Fruit fly (Drosophila melanogaster) whole organism, prepupa: ENCODE measurements around the gene sturkopf.

Source experiments
- CG10631 ChIP-seq: fragments of 200-800 bp; sonication (Bioruptor generic); optimal IDR thresholded peaks from 2 replicates; lab custom pipeline; 2016; ENCODE audit warnings: missing biosample characterization, missing genetic modification characterization
- CG10669 ChIP-seq: fragments of 200-800 bp; sonication (Bioruptor generic); optimal IDR thresholded peaks from 3 replicates; lab custom pipeline; 2018; ENCODE audit warnings: missing biosample characterization, mild to moderate bottlenecking, missing genetic modification characterization, moderate library complexity
- CG11294 ChIP-seq: fragments of 200-800 bp; sonication (Bioruptor generic); IDR thresholded peaks from 2 replicates; pipeline ENCODE4 v1.3.6; 2022; ENCODE audit warnings: missing biosample characterization, missing genetic modification characterization
- CG11762 ChIP-seq: fragments of 200-800 bp; sonication (Bioruptor generic); optimal IDR thresholded peaks from 3 replicates; lab custom pipeline; 2016; ENCODE audit warnings: missing biosample characterization, missing genetic modification characterization; ENCODE audit not compliant: insufficient read depth
- CG11902 ChIP-seq: fragments of 200-800 bp; sonication (Bioruptor generic); optimal IDR thresholded peaks from 3 replicates; lab custom pipeline; 2016; ENCODE audit warnings: missing biosample characterization, missing genetic modification characterization
- CG15336 ChIP-seq: fragments of 200-800 bp; sonication (Bioruptor generic); IDR thresholded peaks from 2 replicates; pipeline ENCODE4 v1.3.6; 2022; ENCODE audit warnings: missing biosample characterization, missing genetic modification characterization
- CG1621 ChIP-seq: fragments of 200-800 bp; sonication (Bioruptor generic); optimal IDR thresholded peaks from 3 replicates; lab custom pipeline; 2018; ENCODE audit warnings: missing biosample characterization, mild to moderate bottlenecking, missing genetic modification characterization
- CG16779 ChIP-seq: fragments of 200-800 bp; sonication (Bioruptor generic); optimal IDR thresholded peaks from 3 replicates; lab custom pipeline; 2017; ENCODE audit warnings: missing biosample characterization, mild to moderate bottlenecking, missing genetic modification characterization
- CG3032 ChIP-seq: fragments of 200-800 bp; optimal IDR thresholded peaks from 2 replicates; lab custom pipeline; 2019; ENCODE audit warnings: missing biosample characterization, mild to moderate bottlenecking, missing genetic modification characterization, moderate library complexity
- CG31627 ChIP-seq: fragments of 200-800 bp; sonication (Bioruptor generic); optimal IDR thresholded peaks from 3 replicates; lab custom pipeline; 2016; ENCODE audit warnings: missing biosample characterization, missing genetic modification characterization
- CG32006 ChIP-seq: fragments of 200-800 bp; sonication (Bioruptor generic); optimal IDR thresholded peaks from 3 replicates; lab custom pipeline; 2017; ENCODE audit warnings: missing biosample characterization, mild to moderate bottlenecking, missing genetic modification characterization
- CG34406 ChIP-seq: fragments of 200-800 bp; sonication (Bioruptor generic); optimal IDR thresholded peaks from 3 replicates; lab custom pipeline; 2016; ENCODE audit warnings: missing biosample characterization, missing genetic modification characterization
- CG3919 ChIP-seq: fragments of 200-800 bp; sonication (Bioruptor generic); optimal IDR thresholded peaks from 3 replicates; lab custom pipeline; 2016; ENCODE audit warnings: missing biosample characterization, missing genetic modification characterization
- CG4318 ChIP-seq: fragments of 200-800 bp; sonication (Bioruptor generic); optimal IDR thresholded peaks from 3 replicates; lab custom pipeline; 2017; ENCODE audit warnings: missing biosample characterization, mild to moderate bottlenecking, missing genetic modification characterization
- CG6163 ChIP-seq: fragments of 200-800 bp; sonication (Bioruptor generic); IDR thresholded peaks from 3 replicates; pipeline ENCODE4 v1.3.6; 2022; ENCODE audit warnings: missing biosample characterization, missing genetic modification characterization
- CG6792 ChIP-seq: fragments of 200-800 bp; sonication (Bioruptor generic); optimal IDR thresholded peaks from 3 replicates; lab custom pipeline; 2016; ENCODE audit warnings: missing biosample characterization, missing genetic modification characterization
- CG6808 ChIP-seq: fragments of 200-800 bp; sonication (Bioruptor generic); optimal IDR thresholded peaks from 3 replicates; lab custom pipeline; 2017; ENCODE audit warnings: missing biosample characterization, missing genetic modification characterization, mild to moderate bottlenecking, moderate library complexity, missing genetic modification reagents
- CG7368 ChIP-seq: fragments of 200-800 bp; sonication (Bioruptor generic); optimal IDR thresholded peaks from 3 replicates; lab custom pipeline; 2016; ENCODE audit warnings: missing biosample characterization, missing genetic modification characterization
- CG8119 ChIP-seq: fragments of 200-800 bp; sonication (Bioruptor generic); IDR thresholded peaks from 3 replicates; pipeline ENCODE4 v1.3.6; 2022; ENCODE audit warnings: missing biosample characterization, missing genetic modification characterization
- CG8319 ChIP-seq: fragments of 200-800 bp; sonication (Bioruptor generic); optimal IDR thresholded peaks from 3 replicates; lab custom pipeline; 2016; ENCODE audit warnings: missing biosample characterization, missing genetic modification characterization
- CG9139 ChIP-seq: fragments of 200-800 bp; sonication (Bioruptor generic); optimal IDR thresholded peaks from 3 replicates; lab custom pipeline; 2017; ENCODE audit warnings: missing biosample characterization, mild to moderate bottlenecking, missing genetic modification characterization
- Eip78C ChIP-seq: fragments of 200-800 bp; sonication (Bioruptor generic); peaks from one replicate; lab custom pipeline; 2016; ENCODE audit warnings: missing biosample characterization, missing genetic modification characterization
- Eip93F ChIP-seq: fragments of 200-800 bp; sonication (Bioruptor generic); optimal IDR thresholded peaks from 2 replicates; lab custom pipeline; 2016; ENCODE audit warnings: missing biosample characterization, mild to moderate bottlenecking, missing genetic modification characterization
- Ets21C ChIP-seq: fragments of 200-800 bp; sonication (Bioruptor generic); optimal IDR thresholded peaks from 3 replicates; lab custom pipeline; 2016; ENCODE audit warnings: missing biosample characterization, missing genetic modification characterization
- Ets96B ChIP-seq: fragments of 200-800 bp; optimal IDR thresholded peaks from 2 replicates; lab custom pipeline; 2019; ENCODE audit warnings: missing biosample characterization, mild to moderate bottlenecking, missing genetic modification characterization, moderate library complexity
- Gug ChIP-seq: fragments of 200-800 bp; sonication (Bioruptor generic); IDR thresholded peaks from 2 replicates; pipeline ENCODE4 v1.3.6; 2022; ENCODE audit warnings: missing biosample characterization, missing genetic modification characterization
- Hr39 ChIP-seq: fragments of 200-800 bp; sonication (Bioruptor generic); optimal IDR thresholded peaks from 2 replicates; lab custom pipeline; 2016; ENCODE audit warnings: missing biosample characterization, missing genetic modification characterization
- Hr4 ChIP-seq: fragments of 200-800 bp; sonication (Bioruptor generic); optimal IDR thresholded peaks from 3 replicates; lab custom pipeline; 2016; ENCODE audit warnings: missing biosample characterization, missing genetic modification characterization
- Lpt ChIP-seq: fragments of 200-800 bp; sonication (Bioruptor generic); optimal IDR thresholded peaks from 3 replicates; lab custom pipeline; 2016; ENCODE audit warnings: missing biosample characterization, missing genetic modification characterization
- Met ChIP-seq: fragments of 200-800 bp; sonication (Bioruptor generic); optimal IDR thresholded peaks from 3 replicates; lab custom pipeline; 2016; ENCODE audit warnings: missing biosample characterization, missing genetic modification characterization
- Smox ChIP-seq: fragments of 200-800 bp; sonication (Bioruptor generic); optimal IDR thresholded peaks from 3 replicates; lab custom pipeline; 2016; ENCODE audit warnings: missing biosample characterization, missing genetic modification characterization
- Sox14 ChIP-seq: fragments of 200-800 bp; sonication (Bioruptor generic); optimal IDR thresholded peaks from 3 replicates; lab custom pipeline; 2016; ENCODE audit warnings: missing biosample characterization, missing genetic modification characterization
- Sox15 ChIP-seq: fragments of 200-800 bp; sonication (Bioruptor generic); optimal IDR thresholded peaks from 3 replicates; lab custom pipeline; 2016; ENCODE audit warnings: missing biosample characterization, missing genetic modification characterization
- achi ChIP-seq: fragments of 200-800 bp; sonication (Bioruptor generic); optimal IDR thresholded peaks from 3 replicates; lab custom pipeline; 2016; ENCODE audit warnings: missing biosample characterization, missing genetic modification characterization
- acj6 ChIP-seq: fragments of 200-800 bp; sonication (Bioruptor generic); optimal IDR thresholded peaks from 3 replicates; lab custom pipeline; 2016; ENCODE audit warnings: missing biosample characterization, missing genetic modification characterization
- cyc ChIP-seq: fragments of 200-800 bp; sonication (Bioruptor generic); optimal IDR thresholded peaks from 3 replicates; lab custom pipeline; 2016; ENCODE audit warnings: missing biosample characterization, missing genetic modification characterization
- dac ChIP-seq: fragments of 200-800 bp; sonication (Bioruptor generic); optimal IDR thresholded peaks from 2 replicates; lab custom pipeline; 2017; ENCODE audit warnings: missing biosample characterization, mild to moderate bottlenecking, missing genetic modification characterization
- dsx ChIP-seq: fragments of 200-800 bp; optimal IDR thresholded peaks from 3 replicates; lab custom pipeline; 2019; ENCODE audit warnings: missing biosample characterization, mild to moderate bottlenecking, missing genetic modification characterization, moderate library complexity; ENCODE audit not compliant: poor library complexity, severe bottlenecking
- eg ChIP-seq: fragments of 200-800 bp; sonication (Bioruptor generic); IDR thresholded peaks from 3 replicates; pipeline ENCODE4 v1.3.6; 2022; ENCODE audit warnings: missing biosample characterization, missing genetic modification characterization
- esn ChIP-seq: fragments of 200-800 bp; sonication (Bioruptor generic); optimal IDR thresholded peaks from 2 replicates; lab custom pipeline; 2016; ENCODE audit warnings: missing biosample characterization, mild to moderate bottlenecking, missing genetic modification characterization, moderate library complexity
- fd59A ChIP-seq: fragments of 200-800 bp; sonication (Bioruptor generic); optimal IDR thresholded peaks from 2 replicates; lab custom pipeline; 2017; ENCODE audit warnings: missing biosample characterization, mild to moderate bottlenecking, missing genetic modification characterization, missing genetic modification reagents
- fkh ChIP-seq: fragments of 200-800 bp; sonication (Bioruptor generic); optimal IDR thresholded peaks from 3 replicates; lab custom pipeline; 2017; ENCODE audit warnings: missing biosample characterization, mild to moderate bottlenecking, missing genetic modification characterization, moderate library complexity
- lz ChIP-seq: fragments of 200-800 bp; sonication (Bioruptor generic); optimal IDR thresholded peaks from 3 replicates; lab custom pipeline; 2016; ENCODE audit warnings: missing biosample characterization, missing genetic modification characterization
- salr ChIP-seq, 2 experiments: fragments of 200-800 bp; sonication (Bioruptor generic); optimal IDR thresholded peaks; 3 replicates each; lab custom pipeline; 2016 to 2018; ENCODE audit warnings: missing biosample characterization in 2 of 2, missing genetic modification characterization in 2 of 2, mild to moderate bottlenecking in 1 of 2
- ss ChIP-seq, 2 experiments: fragments of 200-800 bp; sonication (Bioruptor generic); optimal IDR thresholded peaks; 2 replicates in 1 of 2; 3 replicates in 1 of 2; lab custom pipeline; 2017 to 2018; ENCODE audit warnings: mild to moderate bottlenecking in 2 of 2, missing biosample characterization in 2 of 2, missing genetic modification characterization in 2 of 2, moderate library complexity in 1 of 2
- vri ChIP-seq: fragments of 200-800 bp; sonication (Bioruptor generic); optimal IDR thresholded peaks from 3 replicates; lab custom pipeline; 2016; ENCODE audit warnings: missing biosample characterization, mild to moderate bottlenecking, missing genetic modification characterization

Gene sturkopf

dm6 chr3L:1320230-1320930 is 7.2 kb upstream of the sturkopf start (continued):
- TF ChIP-seq CG10669 (GFP tag; lab: Kevin White, UChicago) (peak; percentile 58), CG34406 (GFP tag; lab: Kevin White, UChicago) (peak; percentile 35), CG1621 (tag; lab: Kevin White, UChicago) (peak; percentile 19), CG11902 (peak; percentile 33), Ets21C (GFP tag; lab: Kevin White, UChicago) (peak; percentile 4), Sox15 (GFP tag; lab: Kevin White, UChicago) (peak; percentile 31), CG32006 (peak; percentile 60), CG16779 (peak; percentile 10), Eip93F (GFP tag; lab: Kevin White, UChicago) (no peak), CG6792 (GFP tag; lab: Kevin White, UChicago) (peak; percentile 53), dac (GFP tag; lab: Kevin White, UChicago) (no peak), Lpt (no peak), salr (GFP tag; optimal IDR thresholded peaks at IDR 0.05; lab: Kevin White, UChicago) (peak in 1 of 2 experiments; percentile 26), Ets96B (tag; lab: Kevin White, UChicago) (peak; percentile 60), CG11294 (GFP tag; lab: Robert Waterston, UW) (no peak)

dm6 chr3L:1319097-1319725 is 6.0 kb upstream of the sturkopf start:
- TF ChIP-seq CG6163 = peak; percentile 97
- peak; percentile 97 for TF ChIP-seq Eip93F (GFP tag; lab: Kevin White, UChicago)
- peak; percentile 96 for TF ChIP-seq Hr4 (GFP tag; lab: Kevin White, UChicago)
- peak; percentile 97 for TF ChIP-seq CG32006
- TF ChIP-seq CG8319 (GFP tag; lab: Kevin White, UChicago) = peak; percentile 90
- TF ChIP-seq CG9139 (GFP tag; lab: Kevin White, UChicago) = peak; percentile 67
- TF ChIP-seq Gug = peak; percentile 91
- TF ChIP-seq lz = peak; percentile 97
- TF ChIP-seq CG6792 (GFP tag; lab: Kevin White, UChicago) = peak; percentile 95
- peak; percentile 97 for TF ChIP-seq Eip78C (GFP tag; lab: Kevin White, UChicago)
- peak; percentile 99 for TF ChIP-seq Met (GFP tag; lab: Kevin White, UChicago)
- TF ChIP-seq Sox14 (GFP tag; lab: Kevin White, UChicago) = peak; percentile 98
- TF ChIP-seq fkh = no peak
- peak; percentile 91 for TF ChIP-seq Ets96B (tag; lab: Kevin White, UChicago)
- peak; percentile 83 for TF ChIP-seq CG6808
- peak; percentile 92 for TF ChIP-seq eg (GFP tag; lab: Robert Waterston, UW)
- peak; percentile 83 for TF ChIP-seq CG10669 (GFP tag; lab: Kevin White, UChicago)
- peak; percentile 97 for TF ChIP-seq Smox (GFP tag; lab: Kevin White, UChicago)
- TF ChIP-seq ss (GFP tag; optimal IDR thresholded peaks at IDR 0.05; lab: Kevin White, UChicago) = peak; percentile 67 to 70
- TF ChIP-seq acj6 (GFP tag; lab: Kevin White, UChicago) = peak; percentile 97
- peak; percentile 98 for TF ChIP-seq Hr39
- TF ChIP-seq CG8119 (GFP tag; lab: Robert Waterston, UW) = peak; percentile 96
- peak; percentile 91 for TF ChIP-seq CG7368 (GFP tag; lab: Kevin White, UChicago)
- TF ChIP-seq vri (GFP tag; lab: Kevin White, UChicago) = peak; percentile 98
- peak; percentile 98 for TF ChIP-seq cyc (GFP tag; lab: Kevin White, UChicago)
- TF ChIP-seq salr (GFP tag; optimal IDR thresholded peaks at IDR 0.05; lab: Kevin White, UChicago) = peak; percentile 78 to 95
- peak; percentile 89 for TF ChIP-seq Sox15 (GFP tag; lab: Kevin White, UChicago)
- peak; percentile 81 for TF ChIP-seq CG3032
- TF ChIP-seq CG11902 = peak; percentile 91
- peak; percentile 96 for TF ChIP-seq CG15336 (GFP tag; lab: Robert Waterston, UW)
- peak; percentile 96 for TF ChIP-seq achi
- TF ChIP-seq CG4318 = peak; percentile 94
- TF ChIP-seq CG10631 (GFP tag; lab: Kevin White, UChicago) = peak; percentile 95
- TF ChIP-seq esn (GFP tag; lab: Kevin White, UChicago) = peak; percentile 99
- peak; percentile 98 for TF ChIP-seq CG31627 (GFP tag; lab: Kevin White, UChicago)
- peak; percentile 86 for TF ChIP-seq fd59A (GFP tag; lab: Kevin White, UChicago)
- peak; percentile 97 for TF ChIP-seq CG3919 (GFP tag; lab: Kevin White, UChicago)
- peak; percentile 91 for TF ChIP-seq CG11762 (GFP tag; lab: Kevin White, UChicago)
- TF ChIP-seq dsx (GFP tag; lab: Kevin White, UChicago) = peak; percentile 64
- TF ChIP-seq Ets21C (GFP tag; lab: Kevin White, UChicago) = peak; percentile 95
